Fruit fly (Drosophila melanogaster) whole organism, wandering third instar larva: ENCODE results near the gene Prosbeta2.

Source experiments
- CG9705 ChIP-seq: fragments of 200-800 bp; sonication (Bioruptor generic); optimal IDR thresholded peaks from 2 replicates; lab custom pipeline; 2018; ENCODE audit warnings: missing biosample characterization, mild to moderate bottlenecking, missing genetic modification characterization
- Hnf4 ChIP-seq: fragments of 200-800 bp; sonication (Bioruptor generic); optimal IDR thresholded peaks from 2 replicates; lab custom pipeline; 2016; ENCODE audit warnings: missing biosample characterization, mild to moderate bottlenecking, missing genetic modification characterization
- Hr78 ChIP-seq: fragments of >200 bp; optimal IDR thresholded peaks from 2 replicates; lab custom pipeline; 2017; ENCODE audit warnings: missing biosample characterization, missing genetic modification characterization
- Mio ChIP-seq: sonication (Bioruptor generic); optimal IDR thresholded peaks from 2 replicates; lab custom pipeline; 2016; ENCODE audit warnings: missing biosample characterization, missing genetic modification characterization
- Myc ChIP-seq: fragments of >200 bp; optimal IDR thresholded peaks from 2 replicates; lab custom pipeline; 2017
- fru ChIP-seq: fragments of 200-800 bp; sonication (Bioruptor generic); optimal IDR thresholded peaks from 3 replicates; lab custom pipeline; 2016; ENCODE audit warnings: missing biosample characterization, mild to moderate bottlenecking, missing genetic modification characterization
- h ChIP-seq: fragments of 200-800 bp; sonication (Bioruptor generic); optimal IDR thresholded peaks from 3 replicates; lab custom pipeline; 2016; ENCODE audit warnings: missing biosample characterization, mild to moderate bottlenecking, missing genetic modification characterization
- pan ChIP-seq: fragments of >200 bp; optimal IDR thresholded peaks from 2 replicates; lab custom pipeline; 2017
- psq ChIP-seq: fragments of 200-800 bp; sonication (Bioruptor generic); optimal IDR thresholded peaks from 3 replicates; lab custom pipeline; 2017; ENCODE audit warnings: missing biosample characterization, mild to moderate bottlenecking, missing genetic modification characterization, moderate library complexity

DNA sequence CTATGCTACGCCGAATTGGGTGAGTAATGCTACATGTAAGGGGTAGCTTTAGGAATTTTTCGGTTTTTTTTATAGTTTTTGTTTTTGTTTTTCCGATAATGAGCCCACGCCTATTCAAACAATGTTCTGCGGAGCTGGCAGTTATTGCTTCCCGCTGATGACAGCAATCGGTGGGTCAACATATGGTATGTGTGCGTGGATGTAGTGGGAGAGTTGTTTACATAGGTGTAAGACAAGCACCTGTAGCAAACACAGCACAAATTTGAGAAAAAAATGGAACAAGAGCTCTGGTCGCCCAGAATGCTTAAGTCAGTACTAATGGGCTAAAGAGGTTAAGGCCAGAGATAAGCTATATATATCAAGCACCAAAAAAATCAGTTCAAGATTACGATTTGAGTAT, 11.5 kb upstream of the Prosbeta2 start:
- TF ChIP-seq h (GFP tag; lab: Kevin White, UChicago): no peak
- no peak for TF ChIP-seq fru (GFP tag; lab: Kevin White, UChicago)
- no peak for TF ChIP-seq CG9705
- no peak for TF ChIP-seq Hnf4 (GFP tag; lab: Kevin White, UChicago)
- no peak for TF ChIP-seq Hr78 (GFP tag; lab: Kevin White, UChicago)
- no peak for TF ChIP-seq Mio
- no peak for TF ChIP-seq Myc (lab: Kevin White, UChicago)
- no peak for TF ChIP-seq pan (lab: Kevin White, UChicago)
- no peak for TF ChIP-seq psq (GFP tag; lab: Kevin White, UChicago)
